Worm (Caenorhabditis elegans) whole organism, L2 larva: ENCODE data around the gene F47D12.3.
A peak's percentile ranks its signal among the peaks of the same experiment; 100 is the strongest.

Experiments
- C34F6.9 ChIP-seq: fragments of 150-350 bp; optimal IDR thresholded peaks from 2 replicates; lab custom pipeline; 2014; ENCODE audit warnings: missing biosample characterization, missing genetic modification characterization
- F13H6.1 ChIP-seq: sonication (generic microtip); optimal IDR thresholded peaks from 2 replicates; lab custom pipeline; 2016; ENCODE audit warnings: missing genetic modification characterization, missing compliant biosample characterization
- R02D3.7 ChIP-seq: fragments of 150-350 bp; optimal IDR thresholded peaks from 2 replicates; lab custom pipeline; 2014; ENCODE audit warnings: missing biosample characterization, missing genetic modification characterization
- alr-1 ChIP-seq: fragments of 150-350 bp; optimal IDR thresholded peaks from 2 replicates; lab custom pipeline; 2014; ENCODE audit warnings: missing biosample characterization, missing genetic modification characterization
- aly-2 ChIP-seq: fragments of 150-350 bp; optimal IDR thresholded peaks from 2 replicates; lab custom pipeline; 2014; ENCODE audit warnings: missing biosample characterization, missing genetic modification characterization
- crh-2 ChIP-seq: sonication (generic microtip); optimal IDR thresholded peaks from 2 replicates; lab custom pipeline; 2017; ENCODE audit warnings: missing biosample characterization, missing genetic modification characterization
- egl-27 ChIP-seq: sonication (generic microtip); optimal IDR thresholded peaks from 3 replicates; lab custom pipeline; 2017; ENCODE audit warnings: missing biosample characterization, missing genetic modification reagents, missing genetic modification characterization
- elt-3 ChIP-seq: sonication (generic microtip); optimal IDR thresholded peaks from 2 replicates; lab custom pipeline; 2017; ENCODE audit warnings: missing biosample characterization, missing genetic modification characterization
- gmeb-1 ChIP-seq: fragments of 150-350 bp; optimal IDR thresholded peaks from 2 replicates; lab custom pipeline; 2014; ENCODE audit warnings: missing biosample characterization, missing genetic modification characterization
- lin-11 ChIP-seq: fragments of 150-350 bp; sonication (generic microtip); optimal IDR thresholded peaks from 2 replicates; lab custom pipeline; 2014; ENCODE audit warnings: missing biosample characterization, missing genetic modification characterization, inconsistent platforms, mixed read lengths
- lin-39 ChIP-seq: fragments of 150-350 bp; optimal IDR thresholded peaks from 2 replicates; lab custom pipeline; 2014; ENCODE audit warnings: missing biosample characterization, missing genetic modification reagents, missing genetic modification characterization
- lsy-2 ChIP-seq, 2 experiments: fragments of 150-350 bp in 1 of 2; sonication (generic microtip) in 1 of 2; optimal IDR thresholded peaks; 2 replicates each; lab custom pipeline; 2014 to 2017; ENCODE audit warnings: missing biosample characterization in 2 of 2, missing genetic modification characterization in 2 of 2
- mdl-1 ChIP-seq, 2 experiments: fragments of 150-350 bp in 1 of 2; sonication (generic microtip) in 1 of 2; optimal IDR thresholded peaks; 2 replicates each; lab custom pipeline; 2017; ENCODE audit warnings: missing biosample characterization in 2 of 2, missing genetic modification characterization in 2 of 2
- nhr-10 ChIP-seq: sonication (generic microtip); optimal IDR thresholded peaks from 2 replicates; lab custom pipeline; 2017; ENCODE audit warnings: missing biosample characterization, missing genetic modification characterization
- nhr-129 ChIP-seq: fragments of 150-350 bp; optimal IDR thresholded peaks from 2 replicates; lab custom pipeline; 2014; ENCODE audit warnings: missing biosample characterization, missing genetic modification characterization
- nhr-237 ChIP-seq: fragments of 150-350 bp; optimal IDR thresholded peaks from 2 replicates; lab custom pipeline; 2014; ENCODE audit warnings: missing biosample characterization, missing genetic modification characterization
- nhr-6 ChIP-seq: fragments of 150-350 bp; optimal IDR thresholded peaks from 2 replicates; lab custom pipeline; 2014; ENCODE audit warnings: missing biosample characterization, missing genetic modification characterization
- sem-4 ChIP-seq: fragments of 150-350 bp; optimal IDR thresholded peaks from 2 replicates; lab custom pipeline; 2014; ENCODE audit warnings: missing biosample characterization, missing genetic modification reagents, missing genetic modification characterization
- skn-1 ChIP-seq: sonication (generic microtip); optimal IDR thresholded peaks from 2 replicates; lab custom pipeline; 2017; ENCODE audit warnings: missing biosample characterization, missing genetic modification characterization
- sma-3 ChIP-seq: sonication (generic microtip); optimal IDR thresholded peaks from 2 replicates; lab custom pipeline; 2016; ENCODE audit warnings: missing genetic modification reagents, missing genetic modification characterization, missing compliant biosample characterization
- sma-9 ChIP-seq, 2 experiments: fragments of 150-350 bp in 1 of 2; sonication (generic microtip) in 1 of 2; optimal IDR thresholded peaks; 2 replicates each; lab custom pipeline; 2014 to 2016; ENCODE audit warnings: missing genetic modification characterization in 2 of 2, mild to moderate bottlenecking in 1 of 2, missing biosample characterization in 1 of 2, missing compliant biosample characterization in 1 of 2, missing genetic modification reagents in 1 of 2, moderate library complexity in 1 of 2
- snpc-4 ChIP-seq: fragments of 150-350 bp; optimal IDR thresholded peaks from 2 replicates; lab custom pipeline; 2014; ENCODE audit warnings: missing biosample characterization, missing genetic modification characterization
- unc-39 ChIP-seq: fragments of 150-350 bp; optimal IDR thresholded peaks from 2 replicates; lab custom pipeline; 2014; ENCODE audit warnings: missing biosample characterization, missing genetic modification characterization
- unc-55 ChIP-seq: fragments of 150-350 bp; sonication (generic microtip); optimal IDR thresholded peaks from 3 replicates; lab custom pipeline; 2014; ENCODE audit warnings: missing biosample characterization, missing genetic modification reagents, missing genetic modification characterization
- unc-62 ChIP-seq: fragments of 150-350 bp; optimal IDR thresholded peaks from 2 replicates; lab custom pipeline; 2014; ENCODE audit warnings: missing biosample characterization, missing genetic modification reagents, missing genetic modification characterization
- zag-1 ChIP-seq: fragments of 150-350 bp; optimal IDR thresholded peaks from 2 replicates; lab custom pipeline; 2014; ENCODE audit warnings: missing biosample characterization, missing genetic modification characterization
- ztf-4 ChIP-seq: fragments of 150-350 bp; optimal IDR thresholded peaks from 2 replicates; lab custom pipeline; 2014; ENCODE audit warnings: missing biosample characterization, missing genetic modification characterization

Gene F47D12.3

ce11 chrIII:6344737-6345136, 46.5 kb downstream of the F47D12.3 start (continued):
- peak; percentile 85 for TF ChIP-seq sem-4 (tag; lab: Kevin White, UChicago)
- TF ChIP-seq unc-62 (GFP tag; lab: Kevin White, UChicago), result no peak
- TF ChIP-seq unc-55 (GFP tag; lab: Kevin White, UChicago), result peak; percentile 95
- no peak for TF ChIP-seq alr-1 (tag; lab: Kevin White, UChicago)
- peak; percentile 91 for TF ChIP-seq nhr-6 (tag; lab: Kevin White, UChicago)
- TF ChIP-seq gmeb-1, result peak; percentile 75
- peak; percentile 93 for TF ChIP-seq nhr-129 (tag; lab: Kevin White, UChicago)
- TF ChIP-seq R02D3.7 (tag; lab: Kevin White, UChicago), result peak; percentile 22
- peak; percentile 45 for TF ChIP-seq snpc-4 (tag; lab: Kevin White, UChicago)
- no peak for TF ChIP-seq aly-2
- TF ChIP-seq zag-1 (tag; lab: Kevin White, UChicago), result peak; percentile 45
- no peak for TF ChIP-seq unc-39
- peak; percentile 94 for TF ChIP-seq C34F6.9 (tag; lab: Kevin White, UChicago)
- TF ChIP-seq ztf-4, result peak; percentile 73
- peak; percentile 53 for TF ChIP-seq nhr-10 (tag; lab: Kevin White, UChicago)
- peak; percentile 65 for TF ChIP-seq egl-27 (tag; lab: Kevin White, UChicago)
- TF ChIP-seq nhr-237 (tag; lab: Kevin White, UChicago), result no peak
- TF ChIP-seq lsy-2 (tag; optimal IDR thresholded peaks at IDR 0.05; lab: Kevin White, UChicago), result peak; percentile 96 to 98
- peak; percentile 90 for TF ChIP-seq crh-2 (tag; lab: Kevin White, UChicago)

- peak; percentile 1 for TF ChIP-seq C34F6.9 (tag; lab: Kevin White, UChicago)
- no peak for TF ChIP-seq lin-11 (tag; lab: Kevin White, UChicago)
These were observed 47.8 kb downstream of the F47D12.3 start, which contains the start of the genes trmt-10C.2 and C56G2.22 for ce11 chrIII:6345968-6346498. TSS of gene trmt-10C.2 (plus strand) at chrIII:6346281. TSS of gene C56G2.22 (plus strand) at chrIII:6346448.

- TF ChIP-seq crh-2 (tag; lab: Kevin White, UChicago) (peak; percentile 60), nhr-129 (tag; lab: Kevin White, UChicago) (peak; percentile 43), C34F6.9 (tag; lab: Kevin White, UChicago) (peak; percentile 53), unc-55 (GFP tag; lab: Kevin White, UChicago) (peak; percentile 6), skn-1 (tag; lab: Kevin White, UChicago) (no peak), ztf-4 (no peak), mdl-1 (tag; optimal IDR thresholded peaks at IDR 0.05; lab: Kevin White, UChicago) (peak in 1 of 2 experiments; percentile 75), R02D3.7 (tag; lab: Kevin White, UChicago) (no peak), lin-11 (tag; lab: Kevin White, UChicago) (no peak), sma-9 (GFP tag; optimal IDR thresholded peaks at IDR 0.05; lab: Kevin White, UChicago) (peak; percentile 44), sma-9 (tag; optimal IDR thresholded peaks at IDR 0.05; lab: Kevin White, UChicago) (no peak), sem-4 (tag; lab: Kevin White, UChicago) (peak; percentile 55), lin-39 (tag; lab: Kevin White, UChicago) (no peak), elt-3 (tag; lab: Kevin White, UChicago) (no peak), lsy-2 (tag; optimal IDR thresholded peaks at IDR 0.05; lab: Kevin White, UChicago) (peak; percentile 12 to 64), zag-1 (tag; lab: Kevin White, UChicago) (peak; percentile 35), F13H6.1 (tag; lab: Kevin White, UChicago) (peak; percentile 57), alr-1 (tag; lab: Kevin White, UChicago) (no peak), sma-3 (GFP tag; lab: Kevin White, UChicago) (no peak)
These were observed 50.3 kb downstream of the F47D12.3 start for ce11 chrIII:6348578-6348977.
